Worm (Caenorhabditis elegans) whole organism, young adult: ENCODE results near the gene sucl-1.

Experiments
- C06A6.2 ChIP-seq: fragments of 200-800 bp; sonication (Bioruptor generic); conservative IDR thresholded peaks from 2 replicates; pipeline ENCODE4 v1.3.6; 2022; ENCODE audit warnings: missing genetic modification characterization, missing compliant biosample characterization
- T07F8.4 ChIP-seq: sonication (generic microtip); optimal IDR thresholded peaks from 2 replicates; lab custom pipeline; 2016; ENCODE audit warnings: mild to moderate bottlenecking, missing genetic modification characterization, moderate library complexity, missing compliant biosample characterization
- Y56A3A.18 ChIP-seq: fragments of 200-800 bp; sonication (Bioruptor generic); IDR thresholded peaks from 2 replicates; pipeline ENCODE4 v1.3.6; 2022; ENCODE audit warnings: missing genetic modification reagents, missing genetic modification characterization, missing compliant biosample characterization
- ceh-91 ChIP-seq: fragments of 200-800 bp; sonication (Bioruptor generic); IDR thresholded peaks from 2 replicates; pipeline ENCODE4 v1.3.6; 2022; ENCODE audit warnings: missing genetic modification reagents, missing genetic modification characterization, missing compliant biosample characterization
- die-1 ChIP-seq: sonication (generic microtip); optimal IDR thresholded peaks from 2 replicates; lab custom pipeline; 2016; ENCODE audit warnings: missing genotype, mild to moderate bottlenecking, missing genetic modification characterization, missing compliant biosample characterization
- lag-1 ChIP-seq: fragments of 200-800 bp; sonication (Bioruptor generic); IDR thresholded peaks from 2 replicates; pipeline ENCODE4 v1.3.6; 2022; ENCODE audit warnings: missing genetic modification reagents, missing genetic modification characterization, missing compliant biosample characterization
- lin-26 ChIP-seq: fragments of 200-800 bp; sonication (Bioruptor generic); IDR thresholded peaks from 2 replicates; pipeline ENCODE4 v1.3.6; 2022; ENCODE audit warnings: missing genetic modification reagents, missing genetic modification characterization, missing compliant biosample characterization
- mel-28 ChIP-seq: sonication (generic microtip); optimal IDR thresholded peaks from 2 replicates; lab custom pipeline; 2016; ENCODE audit warnings: borderline replicate concordance, mild to moderate bottlenecking, missing genetic modification characterization, missing compliant biosample characterization
- nfya-1 ChIP-seq: sonication (generic microtip); optimal IDR thresholded peaks from 2 replicates; lab custom pipeline; 2017; ENCODE audit warnings: antibody characterized with exemption, missing compliant biosample characterization, missing genetic modification characterization, borderline replicate concordance; ENCODE audit not compliant: insufficient read depth
- repo-1 ChIP-seq: sonication (generic microtip); optimal IDR thresholded peaks from 2 replicates; lab custom pipeline; 2017; ENCODE audit warnings: mild to moderate bottlenecking, missing genetic modification characterization, missing compliant biosample characterization
- snpc-4 ChIP-seq, 5 experiments: fragments of 150-350 bp in 1 of 5; sonication (generic microtip) in 4 of 5; optimal IDR thresholded peaks; 2 replicates each; lab custom pipeline; 2014 to 2018; ENCODE audit warnings: missing genetic modification characterization in 5 of 5, missing biosample characterization in 3 of 5, antibody characterized with exemption in 2 of 5, mild to moderate bottlenecking in 2 of 5, missing compliant biosample characterization in 2 of 5, missing genotype in 2 of 5, moderate library complexity in 2 of 5, missing genetic modification reagents in 1 of 5
- tlf-1 ChIP-seq: fragments of 200-800 bp; sonication (Bioruptor generic); optimal IDR thresholded peaks from 2 replicates; lab custom pipeline; 2018; ENCODE audit warnings: mild to moderate bottlenecking, missing genetic modification characterization, missing compliant biosample characterization
- ztf-22 ChIP-seq: fragments of 200-800 bp; sonication (Bioruptor generic); optimal IDR thresholded peaks from 2 replicates; lab custom pipeline; 2018; ENCODE audit warnings: mild to moderate bottlenecking, missing genetic modification characterization, moderate library complexity, missing compliant biosample characterization
- ztf-3 ChIP-seq: fragments of 200-800 bp; sonication (Bioruptor generic); optimal IDR thresholded peaks from 2 replicates; lab custom pipeline; 2018; ENCODE audit warnings: mild to moderate bottlenecking, missing genetic modification characterization, missing compliant biosample characterization

- TF ChIP-seq ceh-91 (GFP tag; lab: Robert Waterston, UW) (no peak), lag-1 (GFP tag; lab: Robert Waterston, UW) (no peak), die-1 (tag; lab: Kevin White, UChicago) (no peak), snpc-4 (GFP tag; optimal IDR thresholded peaks at IDR 0.05; lab: Kevin White, UChicago) (no peak), snpc-4 (tag; optimal IDR thresholded peaks at IDR 0.05; lab: Kevin White, UChicago) (peak in 2 of 4 experiments; percentile 76 to 88), nfya-1 (tag; lab: Kevin White, UChicago) (no peak), Y56A3A.18 (GFP tag; lab: Robert Waterston, UW) (no peak), tlf-1 (no peak), ztf-3 (no peak), mel-28 (tag; lab: Kevin White, UChicago) (no peak), T07F8.4 (tag; lab: Kevin White, UChicago) (no peak), C06A6.2 (GFP tag; lab: Robert Waterston, UW) (no peak), ztf-22 (GFP tag; lab: Kevin White, UChicago) (no peak), lin-26 (GFP tag; lab: Robert Waterston, UW) (no peak), repo-1 (tag; lab: Kevin White, UChicago) (no peak)
Observed at ce11 chrX:14767813-14768212, 14.0 kb downstream of the sucl-1 start.
